Worm (Caenorhabditis elegans) whole organism, midembryonic: ENCODE data around the gene Y46G5A.14.

Experiments
- med-1 ChIP-seq: sonication (generic microtip); optimal IDR thresholded peaks from 2 replicates; lab custom pipeline; 2017; ENCODE audit warnings: missing genetic modification characterization, mild to moderate bottlenecking, missing compliant biosample characterization, antibody characterized with exemption, missing genetic modification reagents; ENCODE audit not compliant: insufficient read depth
- ztf-29 ChIP-seq: fragments of 200-800 bp; sonication (Bioruptor generic); IDR thresholded peaks from 2 replicates; pipeline ENCODE4 v1.3.6; 2022; ENCODE audit warnings: missing genetic modification reagents, missing genetic modification characterization, missing compliant biosample characterization

DNA sequence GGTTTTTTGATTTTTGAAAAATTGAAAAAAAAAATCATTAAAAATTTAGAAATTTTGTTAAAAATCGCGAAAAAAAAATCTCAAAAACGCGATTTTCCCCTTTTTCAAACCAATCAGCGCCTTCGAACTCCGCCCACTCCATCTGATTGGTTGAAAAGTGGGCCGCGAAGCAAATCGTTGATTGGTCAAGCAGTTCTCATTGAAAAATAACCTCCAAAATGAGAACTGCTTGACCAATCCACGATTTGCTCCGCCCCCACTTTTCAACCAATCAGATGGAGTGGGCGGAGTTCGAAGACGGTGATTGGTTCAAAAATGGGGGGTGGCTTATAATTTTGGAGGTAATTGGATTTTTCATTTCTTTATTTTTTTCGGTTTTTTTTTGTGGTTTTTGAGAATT lies 15.9 kb downstream of the Y46G5A.14 start:
- TF ChIP-seq med-1 (GFP tag; lab: Kevin White, UChicago) (no peak), ztf-29 (GFP tag; lab: Robert Waterston, UW) (no peak)
